Fruit fly (Drosophila melanogaster): ENCODE measurements around the gene CG14286.

Gene CG14286

DNA sequence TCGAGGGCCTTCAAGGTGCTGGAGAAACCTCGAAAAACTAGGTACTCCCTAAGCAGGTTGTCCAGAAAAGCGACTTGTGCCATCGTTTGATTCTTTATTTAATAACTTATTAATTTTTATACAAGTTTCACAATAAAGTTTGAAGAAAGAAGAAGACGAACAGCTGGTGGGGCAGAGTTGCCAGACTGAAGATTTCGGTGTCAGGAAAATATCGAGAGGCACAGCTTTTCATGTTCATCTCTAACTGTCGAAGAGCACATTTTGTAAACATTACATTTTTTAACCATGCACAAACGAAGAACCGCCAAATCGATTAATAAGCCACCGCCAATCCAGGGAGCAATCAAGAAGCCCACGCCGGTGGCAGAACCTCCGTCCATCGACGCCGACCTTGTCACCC lies at the start of gene CG14286, which contains the start of gene CG6005:
CG14286 (plus strand) TSS at position 231 of the 400 bp plus-strand sequence.
CG6005 (minus strand) TSS at position 169 of the 400 bp plus-strand sequence.
- TF ChIP-seq pad (GFP tag; optimal IDR thresholded peaks at IDR 0.05) (no peak), CG1620 (GFP tag; optimal IDR thresholded peaks at IDR 0.05) (peak; percentile 77), bab1 (GFP tag; optimal IDR thresholded peaks at IDR 0.05) (peak; percentile 18), CG14711 (tag; optimal IDR thresholded peaks at IDR 0.05) (peak; percentile 3), Hr96 (GFP tag; optimal IDR thresholded peaks at IDR 0.05) (peak; percentile 33), CG12768 (GFP tag; optimal IDR thresholded peaks at IDR 0.05) (no peak), kay (GFP tag; ENCODE audit: borderline replicate concordance) (no peak), CG33017 (tag; optimal IDR thresholded peaks at IDR 0.05) (no peak), Crg-1 (GFP tag; optimal IDR thresholded peaks at IDR 0.05) (peak; percentile 29), toe (GFP tag; optimal IDR thresholded peaks at IDR 0.05) (no peak), tj (GFP tag; optimal IDR thresholded peaks at IDR 0.05) (peak; percentile 51), CG7045 (GFP tag; optimal IDR thresholded peaks at IDR 0.05) (no peak), CG7101 (tag; optimal IDR thresholded peaks at IDR 0.05) (peak; percentile 30), CG5204 (GFP tag; optimal IDR thresholded peaks at IDR 0.05) (no peak), cic (GFP tag; optimal IDR thresholded peaks at IDR 0.05) (no peak), cnc (optimal IDR thresholded peaks at IDR 0.05) (no peak), Clk (GFP tag; optimal IDR thresholded peaks at IDR 0.05) (no peak), ovo (GFP tag; optimal IDR thresholded peaks at IDR 0.05) (peak; percentile 23), Mnt (GFP tag; optimal IDR thresholded peaks at IDR 0.05) (peak; percentile 70), CG11617 (GFP tag; optimal IDR thresholded peaks at IDR 0.05) (peak; percentile 25)

DNA sequence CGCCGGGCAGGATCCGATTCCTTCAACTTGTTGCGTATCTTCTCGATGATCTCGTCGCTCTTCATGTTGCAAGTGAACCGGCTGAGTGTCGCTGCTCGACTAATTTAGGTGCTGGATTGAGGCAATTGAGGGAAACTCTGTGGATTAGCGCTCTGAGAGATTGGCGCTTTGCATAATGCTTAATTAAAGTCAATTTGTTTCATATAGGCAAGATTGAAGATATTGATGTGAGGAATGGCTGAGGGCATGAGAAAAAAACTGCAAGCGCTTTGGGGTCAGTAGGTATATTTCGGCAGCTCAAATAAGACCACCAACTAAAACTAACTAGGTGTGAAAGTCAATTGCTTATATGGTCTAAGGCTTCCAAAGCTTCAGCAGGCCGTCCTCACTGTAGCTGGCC lies 45.2 kb upstream of the CG14286 start, which contains the start of gene euc:
euc (minus strand) TSS at position 101 of the 400 bp plus-strand sequence.
- TF ChIP-seq CG7101 (tag; optimal IDR thresholded peaks at IDR 0.05) (no peak), cnc (optimal IDR thresholded peaks at IDR 0.05) (no peak), CG5204 (GFP tag; optimal IDR thresholded peaks at IDR 0.05) (no peak), CG7045 (GFP tag; optimal IDR thresholded peaks at IDR 0.05) (no peak), CG14711 (tag; optimal IDR thresholded peaks at IDR 0.05) (no peak), Mnt (GFP tag; optimal IDR thresholded peaks at IDR 0.05) (no peak), CG1620 (GFP tag; optimal IDR thresholded peaks at IDR 0.05) (no peak), Hr96 (GFP tag; optimal IDR thresholded peaks at IDR 0.05) (no peak), kay (GFP tag; ENCODE audit: borderline replicate concordance) (no peak), cic (GFP tag; optimal IDR thresholded peaks at IDR 0.05) (no peak), CG33017 (tag; optimal IDR thresholded peaks at IDR 0.05) (no peak)

DNA sequence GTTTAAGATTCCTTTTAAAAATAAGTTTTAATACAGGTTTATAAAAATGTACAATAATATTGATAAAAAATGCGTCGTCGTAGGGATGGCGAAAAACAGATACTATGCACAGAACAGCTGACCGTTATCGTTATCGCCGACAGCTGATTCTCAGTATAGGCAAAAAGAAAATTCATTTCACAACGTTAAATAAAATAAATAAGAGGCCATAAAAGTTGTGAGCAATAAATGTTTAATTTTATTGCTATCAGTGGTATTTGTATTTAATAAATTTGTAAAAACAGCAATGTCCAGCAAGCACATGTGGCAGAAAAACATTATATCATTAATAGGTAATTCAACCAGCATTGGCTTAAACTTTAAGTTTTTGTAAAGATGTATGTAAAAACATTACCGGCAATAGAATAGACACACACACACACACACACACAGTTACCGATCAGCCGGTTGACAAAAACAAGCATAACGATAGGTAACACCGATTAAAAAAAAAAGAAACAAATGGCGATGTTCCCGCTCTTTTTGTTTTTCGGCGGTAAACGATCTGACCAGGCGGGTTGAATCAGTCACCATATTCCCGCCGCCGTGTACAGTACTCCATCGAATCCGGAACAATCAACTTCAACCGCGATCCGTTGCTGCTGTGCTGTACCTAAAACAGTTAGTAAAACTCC lies 42.9 kb upstream of the CG14286 start, which contains the start of the genes dnk and Smu1:
dnk (plus strand) TSS at position 133 of the 674 bp plus-strand sequence.
Smu1 (minus strand) TSS at position 462 of the 674 bp plus-strand sequence.
- TF ChIP-seq CG11617 (GFP tag; optimal IDR thresholded peaks at IDR 0.05) (peak; percentile 60), kay (GFP tag; ENCODE audit: borderline replicate concordance) (peak; percentile 90), tj (GFP tag; optimal IDR thresholded peaks at IDR 0.05) (peak; percentile 35), CG7101 (tag; optimal IDR thresholded peaks at IDR 0.05) (no peak)

DNA sequence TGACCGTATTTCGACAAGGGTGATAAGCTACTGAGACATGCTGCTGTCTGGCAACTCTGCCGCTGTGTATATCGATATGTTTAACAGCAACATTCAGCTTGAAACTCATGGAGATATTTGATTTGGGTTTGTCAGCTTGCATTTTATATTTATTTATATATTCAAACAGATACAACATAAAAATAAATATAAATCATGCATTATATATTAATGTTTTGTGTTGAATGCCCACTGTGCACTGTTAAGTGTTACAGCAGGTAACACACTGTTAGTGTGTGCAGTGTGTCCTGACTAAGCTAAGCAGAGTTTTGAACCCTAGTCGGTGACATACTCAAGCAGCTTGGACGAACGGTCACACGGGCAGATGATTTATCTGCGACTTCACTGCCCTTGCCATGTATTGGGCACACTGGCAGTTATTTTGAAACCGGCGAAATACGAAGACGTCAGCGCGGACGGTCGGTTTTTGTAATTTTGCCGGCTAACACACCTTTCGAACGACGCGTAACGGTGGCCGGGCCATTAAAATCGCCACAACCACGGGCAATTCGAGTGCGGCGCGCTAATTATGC lies 40.2 kb upstream of the CG14286 start, which contains the start of the genes snRNP-U1-C and gukh:
snRNP-U1-C (minus strand) TSS at position 37 of the 572 bp plus-strand sequence.
gukh (plus strand) TSS at position 412 of the 572 bp plus-strand sequence.
- peak; percentile 68 for TF ChIP-seq ovo (GFP tag; optimal IDR thresholded peaks at IDR 0.05)
- peak; percentile 57 for TF ChIP-seq Mnt (GFP tag; optimal IDR thresholded peaks at IDR 0.05)
- peak; percentile 81 for TF ChIP-seq CG14711 (tag; optimal IDR thresholded peaks at IDR 0.05)
- TF ChIP-seq Clk (GFP tag; optimal IDR thresholded peaks at IDR 0.05), result peak; percentile 65
- peak; percentile 67 for TF ChIP-seq CG1620 (GFP tag; optimal IDR thresholded peaks at IDR 0.05)
- peak; percentile 39 for TF ChIP-seq cic (GFP tag; optimal IDR thresholded peaks at IDR 0.05)
- peak; percentile 63 for TF ChIP-seq toe (GFP tag; optimal IDR thresholded peaks at IDR 0.05)
- TF ChIP-seq CG12768 (GFP tag; optimal IDR thresholded peaks at IDR 0.05), result peak; percentile 70
- peak; percentile 75 for TF ChIP-seq CG7045 (GFP tag; optimal IDR thresholded peaks at IDR 0.05)
- no peak for TF ChIP-seq kay (GFP tag; ENCODE audit: borderline replicate concordance)
- TF ChIP-seq pad (GFP tag; optimal IDR thresholded peaks at IDR 0.05), result peak; percentile 50
- TF ChIP-seq cnc (optimal IDR thresholded peaks at IDR 0.05), result no peak
- TF ChIP-seq CG33017 (tag; optimal IDR thresholded peaks at IDR 0.05), result peak; percentile 78
- peak; percentile 50 for TF ChIP-seq tj (GFP tag; optimal IDR thresholded peaks at IDR 0.05)
- peak; percentile 77 for TF ChIP-seq CG11617 (GFP tag; optimal IDR thresholded peaks at IDR 0.05)
- peak; percentile 84 for TF ChIP-seq CG7101 (tag; optimal IDR thresholded peaks at IDR 0.05)
- peak; percentile 24 for TF ChIP-seq Hr96 (GFP tag; optimal IDR thresholded peaks at IDR 0.05)
- peak; percentile 83 for TF ChIP-seq bab1 (GFP tag; optimal IDR thresholded peaks at IDR 0.05)
- peak; percentile 73 for TF ChIP-seq CG5204 (GFP tag; optimal IDR thresholded peaks at IDR 0.05)
- no peak for TF ChIP-seq Crg-1 (GFP tag; optimal IDR thresholded peaks at IDR 0.05)

DNA sequence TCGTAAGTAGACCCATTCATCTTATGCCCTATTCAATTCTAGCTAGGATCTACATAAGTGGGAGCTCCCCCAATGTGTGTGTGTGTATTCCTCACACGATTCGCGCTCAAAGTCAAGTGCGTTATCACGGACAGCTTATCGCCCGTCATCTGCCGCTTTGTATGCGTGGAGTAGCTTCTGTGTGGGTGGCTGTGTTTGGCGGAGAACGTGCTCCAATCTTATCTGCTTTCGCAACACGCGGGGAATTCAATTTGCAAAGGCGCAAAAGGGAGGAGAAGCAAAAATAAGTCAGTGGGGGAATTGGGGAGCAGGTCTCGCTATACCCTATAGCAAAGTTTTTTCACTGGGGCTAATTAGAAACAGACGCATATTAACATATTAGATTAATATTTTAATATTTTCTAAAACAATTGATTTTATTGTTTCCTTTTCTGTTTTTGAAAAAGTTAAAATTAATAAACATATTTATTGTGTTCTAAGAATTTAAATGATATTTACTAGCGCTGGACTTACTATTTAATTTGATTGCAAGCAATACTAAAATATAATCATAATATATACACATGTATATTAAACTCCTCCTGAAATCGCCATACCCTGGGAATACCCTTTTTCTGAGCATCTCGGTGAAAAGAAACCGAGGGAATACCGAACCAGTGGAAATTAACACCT lies 38.6 kb upstream of the CG14286 start:
- peak; percentile 80 for TF ChIP-seq CG11617 (GFP tag; optimal IDR thresholded peaks at IDR 0.05)
- peak; percentile 57 for TF ChIP-seq CG12768 (GFP tag; optimal IDR thresholded peaks at IDR 0.05)
- TF ChIP-seq CG1620 (GFP tag; optimal IDR thresholded peaks at IDR 0.05), result no peak
- TF ChIP-seq pad (GFP tag; optimal IDR thresholded peaks at IDR 0.05), result peak; percentile 74
- no peak for TF ChIP-seq ovo (GFP tag; optimal IDR thresholded peaks at IDR 0.05)
- no peak for TF ChIP-seq Clk (GFP tag; optimal IDR thresholded peaks at IDR 0.05)
- peak; percentile 86 for TF ChIP-seq CG7101 (tag; optimal IDR thresholded peaks at IDR 0.05)
- peak; percentile 9 for TF ChIP-seq Crg-1 (GFP tag; optimal IDR thresholded peaks at IDR 0.05)
- TF ChIP-seq CG5204 (GFP tag; optimal IDR thresholded peaks at IDR 0.05), result peak; percentile 44
- TF ChIP-seq Mnt (GFP tag; optimal IDR thresholded peaks at IDR 0.05), result peak; percentile 35
- TF ChIP-seq CG7045 (GFP tag; optimal IDR thresholded peaks at IDR 0.05), result peak; percentile 46
- TF ChIP-seq kay (GFP tag; ENCODE audit: borderline replicate concordance), result no peak
- TF ChIP-seq cnc (optimal IDR thresholded peaks at IDR 0.05), result no peak
- no peak for TF ChIP-seq Hr96 (GFP tag; optimal IDR thresholded peaks at IDR 0.05)
- peak; percentile 82 for TF ChIP-seq CG14711 (tag; optimal IDR thresholded peaks at IDR 0.05)
- TF ChIP-seq cic (GFP tag; optimal IDR thresholded peaks at IDR 0.05), result no peak
- TF ChIP-seq tj (GFP tag; optimal IDR thresholded peaks at IDR 0.05), result no peak
- TF ChIP-seq CG33017 (tag; optimal IDR thresholded peaks at IDR 0.05), result peak; percentile 66
- TF ChIP-seq bab1 (GFP tag; optimal IDR thresholded peaks at IDR 0.05), result peak; percentile 62
- peak; percentile 1 for TF ChIP-seq toe (GFP tag; optimal IDR thresholded peaks at IDR 0.05)
